Worm (Caenorhabditis elegans) whole organism, L4/young adult: ENCODE measurements around the gene F55H2.8.

ENCODE experiments used
- W03F9.2 ChIP-seq: fragments of 150-350 bp; optimal IDR thresholded peaks from 2 replicates; lab custom pipeline; 2014; ENCODE audit warnings: missing biosample characterization, missing genetic modification characterization
- dao-5 ChIP-seq: sonication (generic microtip); optimal IDR thresholded peaks from 2 replicates; lab custom pipeline; 2016; ENCODE audit warnings: missing genotype, missing genetic modification characterization, moderate library complexity, missing compliant biosample characterization
- him-1 ChIP-seq: sonication (generic microtip); optimal IDR thresholded peaks from 2 replicates; lab custom pipeline; 2016; ENCODE audit warnings: missing genotype, missing genetic modification reagents, missing genetic modification characterization, missing compliant biosample characterization

DNA sequence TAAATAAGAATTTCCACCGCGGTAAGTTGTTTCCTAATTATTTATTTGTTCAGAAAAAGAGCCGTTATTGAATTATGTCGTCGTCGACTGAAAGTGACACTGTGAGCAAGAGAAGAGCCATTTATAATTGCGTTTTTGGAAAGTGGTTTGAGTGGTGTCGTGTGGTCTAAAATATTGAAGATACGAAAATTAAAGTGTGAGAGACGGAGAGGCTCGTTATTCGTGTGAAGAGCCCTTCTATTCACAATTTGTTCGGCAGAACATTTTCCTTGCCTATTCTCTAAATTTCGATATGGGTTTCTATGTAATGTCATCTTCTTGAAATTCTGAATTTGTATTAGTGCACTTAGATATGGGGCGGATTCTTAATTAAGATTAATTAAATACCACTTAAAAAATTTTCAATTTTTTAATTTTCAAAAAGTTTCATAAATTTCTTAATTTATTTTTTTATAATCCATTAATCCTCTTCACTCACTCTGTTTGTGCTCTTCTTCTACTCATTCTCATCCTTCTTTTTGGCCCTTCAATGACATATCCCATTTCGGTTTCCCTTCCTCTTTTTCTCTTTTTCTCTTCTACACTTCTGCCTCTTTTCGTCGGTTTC lies 3.8 kb upstream of the F55H2.8 start:
- no peak for TF ChIP-seq W03F9.2 (tag; lab: Kevin White, UChicago)
- TF ChIP-seq him-1 (tag; lab: Kevin White, UChicago), result no peak
- TF ChIP-seq dao-5, result peak; percentile 46
